Worm (Caenorhabditis elegans) whole organism, L4 larva: Measurements from ENCODE around the gene ttr-43.
A peak's percentile ranks its signal among the peaks of the same experiment; 100 is the strongest.

ENCODE experiments used
- F10B5.3 ChIP-seq: sonication (generic microtip); optimal IDR thresholded peaks from 2 replicates; lab custom pipeline; 2016; ENCODE audit warnings: mild to moderate bottlenecking, missing genetic modification characterization, missing compliant biosample characterization
- F37D6.2 ChIP-seq: sonication (generic microtip); optimal IDR thresholded peaks from 2 replicates; lab custom pipeline; 2016; ENCODE audit warnings: mild to moderate bottlenecking, missing genetic modification characterization, missing compliant biosample characterization
- F49E8.2 ChIP-seq: sonication (generic microtip); optimal IDR thresholded peaks from 2 replicates; lab custom pipeline; 2016; ENCODE audit warnings: missing compliant biosample characterization, mild to moderate bottlenecking, missing genetic modification characterization, borderline replicate concordance
- R02D3.7 ChIP-seq: fragments of 150-350 bp; sonication (generic microtip); optimal IDR thresholded peaks from 3 replicates; lab custom pipeline; 2014; ENCODE audit warnings: missing biosample characterization, missing genetic modification characterization
- T20F7.1 ChIP-seq: fragments of 200-800 bp; sonication (Bioruptor generic); optimal IDR thresholded peaks from 2 replicates; lab custom pipeline; 2018; ENCODE audit warnings: mild to moderate bottlenecking, missing genetic modification characterization, missing compliant biosample characterization
- Y48G9A.11 ChIP-seq: fragments of 200-800 bp; sonication (Bioruptor generic); IDR thresholded peaks from 2 replicates; pipeline ENCODE4 v1.3.6; 2022; ENCODE audit warnings: missing genetic modification reagents, missing genetic modification characterization, missing compliant biosample characterization
- Y5F2A.4 ChIP-seq: fragments of 200-800 bp; sonication (Bioruptor generic); optimal IDR thresholded peaks from 2 replicates; lab custom pipeline; 2018; ENCODE audit warnings: mild to moderate bottlenecking, missing genetic modification characterization, missing compliant biosample characterization
- aha-1 ChIP-seq: fragments of 150-350 bp; peaks from one replicate; lab custom pipeline; 2014; ENCODE audit warnings: missing biosample characterization, missing genetic modification characterization
- ceh-32 ChIP-seq: sonication (generic microtip); optimal IDR thresholded peaks from 2 replicates; lab custom pipeline; 2016; ENCODE audit warnings: mild to moderate bottlenecking, missing genetic modification characterization, missing compliant biosample characterization; ENCODE audit not compliant: poor library complexity
- ces-1 ChIP-seq: fragments of 150-350 bp; sonication (generic microtip); optimal IDR thresholded peaks from 4 replicates; lab custom pipeline; 2014; ENCODE audit warnings: missing biosample characterization, missing genetic modification reagents, missing genetic modification characterization
- ctbp-1 ChIP-seq: fragments of 200-800 bp; sonication (Bioruptor generic); IDR thresholded peaks from 2 replicates; pipeline ENCODE4 v1.3.6; 2022; ENCODE audit warnings: missing genetic modification reagents, missing genetic modification characterization, missing compliant biosample characterization
- daf-16 ChIP-seq, 3 experiments: sonication (generic microtip); optimal IDR thresholded peaks; 2 replicates each; lab custom pipeline; 2016 to 2017; ENCODE audit warnings: missing genetic modification characterization in 3 of 3, missing genetic modification reagents in 3 of 3, mild to moderate bottlenecking in 2 of 3, missing compliant biosample characterization in 2 of 3, missing biosample characterization in 1 of 3, moderate library complexity in 1 of 3
- daf-19 ChIP-seq: fragments of 200-800 bp; sonication (Bioruptor generic); conservative IDR thresholded peaks from 2 replicates; pipeline ENCODE4 v1.3.6; 2022; ENCODE audit warnings: missing genetic modification characterization, missing compliant biosample characterization
- dpl-1 ChIP-seq: fragments of 150-350 bp; optimal IDR thresholded peaks from 2 replicates; lab custom pipeline; 2014; ENCODE audit warnings: missing biosample characterization, missing genetic modification reagents, missing genetic modification characterization
- duxl-1 ChIP-seq: sonication (generic microtip); optimal IDR thresholded peaks from 2 replicates; lab custom pipeline; 2016; ENCODE audit warnings: mild to moderate bottlenecking, missing genetic modification characterization, moderate library complexity, missing compliant biosample characterization; ENCODE audit not compliant: poor library complexity
- dve-1 ChIP-seq: sonication (generic microtip); optimal IDR thresholded peaks from 2 replicates; lab custom pipeline; 2017; ENCODE audit warnings: antibody characterized with exemption, mild to moderate bottlenecking, missing genetic modification characterization, missing compliant biosample characterization; ENCODE audit not compliant: insufficient read depth
- egl-43 ChIP-seq: fragments of 200-800 bp; sonication (Bioruptor generic); IDR thresholded peaks from 2 replicates; pipeline ENCODE4 v1.3.6; 2022; ENCODE audit warnings: missing genetic modification reagents, missing genetic modification characterization, missing compliant biosample characterization
- fkh-10 ChIP-seq: fragments of 150-350 bp; optimal IDR thresholded peaks from 2 replicates; lab custom pipeline; 2014; ENCODE audit warnings: missing biosample characterization, missing genetic modification reagents, missing genetic modification characterization
- fos-1 ChIP-seq: fragments of 150-350 bp; optimal IDR thresholded peaks from 2 replicates; lab custom pipeline; 2014; ENCODE audit warnings: missing biosample characterization, missing genetic modification characterization
- hif-1 ChIP-seq, 2 experiments: sonication (generic microtip); optimal IDR thresholded peaks; 2 replicates each; lab custom pipeline; 2016 to 2017; ENCODE audit warnings: missing compliant biosample characterization in 2 of 2, missing genetic modification characterization in 2 of 2, missing genetic modification reagents in 2 of 2, missing genotype in 2 of 2, mild to moderate bottlenecking in 1 of 2
- hlh-11 ChIP-seq: fragments of 200-800 bp; sonication (Bioruptor generic); optimal IDR thresholded peaks from 2 replicates; lab custom pipeline; 2018; ENCODE audit warnings: mild to moderate bottlenecking, missing genetic modification characterization, missing compliant biosample characterization
- hlh-30 ChIP-seq: sonication (generic microtip); optimal IDR thresholded peaks from 2 replicates; lab custom pipeline; 2017; ENCODE audit warnings: antibody characterized with exemption, mild to moderate bottlenecking, missing genetic modification characterization, missing compliant biosample characterization; ENCODE audit not compliant: insufficient read depth
- jun-1 ChIP-seq: fragments of 150-350 bp; optimal IDR thresholded peaks from 2 replicates; lab custom pipeline; 2014; ENCODE audit warnings: missing biosample characterization, missing genetic modification reagents, missing genetic modification characterization
- lin-15B ChIP-seq: fragments of 150-350 bp; sonication (generic microtip); optimal IDR thresholded peaks from 3 replicates; lab custom pipeline; 2014; ENCODE audit warnings: missing biosample characterization, missing genetic modification characterization
- lsy-2 ChIP-seq, 2 experiments: fragments of 150-350 bp in 1 of 2; sonication (generic microtip) in 1 of 2; optimal IDR thresholded peaks; 2 replicates each; lab custom pipeline; 2014 to 2017; ENCODE audit warnings: missing biosample characterization in 2 of 2, missing genetic modification characterization in 2 of 2
- madf-5 ChIP-seq, 2 experiments: fragments of 200-800 bp; sonication (Bioruptor generic); IDR thresholded peaks; 2 replicates each; pipeline ENCODE4 v1.3.6; 2022; ENCODE audit warnings: missing compliant biosample characterization in 2 of 2, missing genetic modification characterization in 2 of 2
- madf-9 ChIP-seq: fragments of 200-800 bp; sonication (Bioruptor generic); conservative IDR thresholded peaks from 2 replicates; pipeline ENCODE4 v1.3.6; 2022; ENCODE audit warnings: missing genetic modification reagents, missing genetic modification characterization, missing compliant biosample characterization
- mdl-1 ChIP-seq, 2 experiments: fragments of 150-350 bp in 1 of 2; sonication (generic microtip) in 1 of 2; optimal IDR thresholded peaks; 2 replicates each; lab custom pipeline; 2014 to 2017; ENCODE audit warnings: missing biosample characterization in 2 of 2, missing genetic modification characterization in 2 of 2
- mdt-29 ChIP-seq: fragments of 200-800 bp; sonication (Bioruptor generic); IDR thresholded peaks from 2 replicates; pipeline ENCODE4 v1.3.6; 2022; ENCODE audit warnings: missing genetic modification reagents, missing genetic modification characterization, missing compliant biosample characterization
- mep-1 ChIP-seq: fragments of 150-350 bp; sonication (generic microtip); optimal IDR thresholded peaks from 3 replicates; lab custom pipeline; 2014; ENCODE audit warnings: missing biosample characterization, missing genetic modification characterization
- mes-2 ChIP-seq: sonication (generic microtip); optimal IDR thresholded peaks from 2 replicates; lab custom pipeline; 2016; ENCODE audit warnings: missing genotype, mild to moderate bottlenecking, missing genetic modification characterization, missing compliant biosample characterization; ENCODE audit not compliant: poor library complexity, severe bottlenecking
- nhr-111 ChIP-seq: fragments of 200-800 bp; sonication (Bioruptor generic); optimal IDR thresholded peaks from 2 replicates; lab custom pipeline; 2018; ENCODE audit warnings: mild to moderate bottlenecking, missing genetic modification characterization, missing compliant biosample characterization
- nhr-237 ChIP-seq: sonication (generic microtip); optimal IDR thresholded peaks from 2 replicates; lab custom pipeline; 2017; ENCODE audit warnings: missing biosample characterization, missing genetic modification characterization
- nhr-25 ChIP-seq: sonication (generic microtip); optimal IDR thresholded peaks from 2 replicates; lab custom pipeline; 2017; ENCODE audit warnings: missing genetic modification characterization, mild to moderate bottlenecking, missing compliant biosample characterization, antibody characterized with exemption, moderate library complexity, borderline replicate concordance; ENCODE audit not compliant: insufficient read depth
- nhr-28 ChIP-seq: fragments of 150-350 bp; optimal IDR thresholded peaks from 2 replicates; lab custom pipeline; 2014; ENCODE audit warnings: missing biosample characterization, missing genetic modification characterization
- nhr-6 ChIP-seq: fragments of 150-350 bp; optimal IDR thresholded peaks from 2 replicates; lab custom pipeline; 2014; ENCODE audit warnings: missing biosample characterization, missing genetic modification characterization
- rbr-2 ChIP-seq: sonication (generic microtip); optimal IDR thresholded peaks from 2 replicates; lab custom pipeline; 2016; ENCODE audit warnings: missing genotype, missing genetic modification characterization, missing compliant biosample characterization
- tag-97 ChIP-seq: fragments of 200-800 bp; sonication (Bioruptor generic); IDR thresholded peaks from 2 replicates; pipeline ENCODE4 v1.3.6; 2022; ENCODE audit warnings: missing genetic modification characterization, missing compliant biosample characterization
- tra-1 ChIP-seq: fragments of 200-800 bp; sonication (Bioruptor generic); IDR thresholded peaks from 2 replicates; pipeline ENCODE4 v1.3.6; 2022; ENCODE audit warnings: missing genetic modification reagents, missing genetic modification characterization, missing compliant biosample characterization
- unc-39 ChIP-seq: sonication (generic microtip); optimal IDR thresholded peaks from 2 replicates; lab custom pipeline; 2017; ENCODE audit warnings: missing biosample characterization, missing genetic modification characterization
- unc-62 ChIP-seq, 3 experiments: fragments of 150-350 bp in 1 of 3; sonication (generic microtip); optimal IDR thresholded peaks in 2 of 3; peaks in 1 of 3; 1 replicate in 1 of 3; 2 replicates in 2 of 3; lab custom pipeline; 2014 to 2017; ENCODE audit warnings: missing biosample characterization in 3 of 3, missing genetic modification characterization in 3 of 3, missing genetic modification reagents in 3 of 3, missing genotype in 1 of 3
- zip-2 ChIP-seq: fragments of 150-350 bp; optimal IDR thresholded peaks from 2 replicates; lab custom pipeline; 2014; ENCODE audit warnings: missing biosample characterization, missing genetic modification characterization
- ztf-7 ChIP-seq: fragments of 150-350 bp; optimal IDR thresholded peaks from 2 replicates; lab custom pipeline; 2014; ENCODE audit warnings: missing biosample characterization, missing genetic modification characterization

ttr-43 gene

ce11 chrV:12560328-12560782 lies 30.1 kb downstream of the ttr-43 start, which contains the start of gene sel-1:
TSS of gene sel-1 (plus strand) at chrV:12560732.
- TF ChIP-seq lin-15B (tag; lab: Kevin White, UChicago), result no peak
- TF ChIP-seq hlh-30, result no peak
- TF ChIP-seq aha-1, result peak; percentile 15
- no peak for TF ChIP-seq fkh-10 (GFP tag; lab: Kevin White, UChicago)
- no peak for TF ChIP-seq daf-19 (GFP tag; lab: Robert Waterston, UW)
- no peak for TF ChIP-seq mdt-29 (GFP tag; lab: Robert Waterston, UW)
- TF ChIP-seq fos-1 (tag; lab: Kevin White, UChicago), result no peak
- peak; percentile 26 for TF ChIP-seq R02D3.7 (tag; lab: Kevin White, UChicago)
- TF ChIP-seq nhr-237 (tag; lab: Kevin White, UChicago), result no peak
- peak; percentile 95 for TF ChIP-seq T20F7.1
- TF ChIP-seq Y48G9A.11 (GFP tag; lab: Robert Waterston, UW), result peak; percentile 94
- no peak for TF ChIP-seq tag-97 (GFP tag; lab: Robert Waterston, UW)
- no peak for TF ChIP-seq hlh-11 (tag; lab: Kevin White, UChicago)
- peak; percentile 8 for TF ChIP-seq dpl-1
- TF ChIP-seq ztf-7 (tag; lab: Kevin White, UChicago), result no peak
- no peak for TF ChIP-seq F49E8.2 (tag; lab: Kevin White, UChicago)
- no peak for TF ChIP-seq mdl-1 (tag; optimal IDR thresholded peaks at IDR 0.05; lab: Kevin White, UChicago)
- TF ChIP-seq duxl-1 (tag; lab: Kevin White, UChicago), result no peak
- TF ChIP-seq unc-62 (GFP tag; optimal IDR thresholded peaks at IDR 0.05 in 1 of 2; lab: Kevin White, UChicago), result no peak
- TF ChIP-seq unc-62 (tag; optimal IDR thresholded peaks at IDR 0.05; lab: Kevin White, UChicago), result no peak
- no peak for TF ChIP-seq nhr-28 (tag; lab: Kevin White, UChicago)
- no peak for TF ChIP-seq jun-1
- no peak for TF ChIP-seq tra-1 (GFP tag; lab: Robert Waterston, UW)
- TF ChIP-seq F10B5.3, result no peak
- TF ChIP-seq daf-16 (GFP tag; optimal IDR thresholded peaks at IDR 0.05; lab: Kevin White, UChicago), result no peak
- TF ChIP-seq daf-16 (tag; optimal IDR thresholded peaks at IDR 0.05; lab: Kevin White, UChicago), result no peak
- TF ChIP-seq ces-1, result no peak
- TF ChIP-seq mep-1 (tag; lab: Kevin White, UChicago), result no peak
- no peak for TF ChIP-seq rbr-2 (tag; lab: Kevin White, UChicago)
- TF ChIP-seq hif-1 (tag; optimal IDR thresholded peaks at IDR 0.05; lab: Kevin White, UChicago), result no peak
- TF ChIP-seq lsy-2 (tag; optimal IDR thresholded peaks at IDR 0.05; lab: Kevin White, UChicago), result peak in 1 of 2 experiments; percentile 21
- TF ChIP-seq madf-5 (GFP tag; IDR thresholded peaks at IDR 0.05; lab: Robert Waterston, UW), result no peak
- TF ChIP-seq F37D6.2, result no peak
- no peak for TF ChIP-seq unc-39
- TF ChIP-seq nhr-6, result peak; percentile 30
- peak; percentile 48 for TF ChIP-seq mes-2 (tag; lab: Kevin White, UChicago)
- TF ChIP-seq madf-9 (GFP tag; lab: Robert Waterston, UW), result no peak
- no peak for TF ChIP-seq nhr-111 (GFP tag; lab: Kevin White, UChicago)
- no peak for TF ChIP-seq zip-2 (tag; lab: Kevin White, UChicago)
- no peak for TF ChIP-seq nhr-25 (tag; lab: Kevin White, UChicago)
- TF ChIP-seq Y5F2A.4 (GFP tag; lab: Kevin White, UChicago), result no peak
- TF ChIP-seq egl-43 (GFP tag; lab: Robert Waterston, UW), result no peak
- no peak for TF ChIP-seq ceh-32 (tag; lab: Kevin White, UChicago)
- no peak for TF ChIP-seq ctbp-1
- no peak for TF ChIP-seq dve-1
